Fruit fly (Drosophila melanogaster) whole organism, embryonic: Measurements from ENCODE around the gene cnc.

Experiments used
- Atf3 ChIP-seq: fragments of 200-800 bp; sonication (Bioruptor generic); optimal IDR thresholded peaks from 3 replicates; lab custom pipeline; 2016; ENCODE audit warnings: missing biosample characterization, missing genetic modification characterization
- Bteb2 ChIP-seq: fragments of 200-800 bp; sonication (Bioruptor generic); optimal IDR thresholded peaks from 2 replicates; lab custom pipeline; 2016; ENCODE audit warnings: missing biosample characterization, missing genetic modification characterization
- CG11456 ChIP-seq: fragments of 200-800 bp; sonication (Bioruptor generic); IDR thresholded peaks from 3 replicates; pipeline ENCODE4 v1.3.6; 2022; ENCODE audit warnings: missing biosample characterization, missing genetic modification characterization
- CG11560 ChIP-seq: fragments of 200-800 bp; sonication (Bioruptor generic); IDR thresholded peaks from 3 replicates; pipeline ENCODE4 v1.3.6; 2022; ENCODE audit warnings: missing biosample characterization, missing genetic modification characterization
- CG12236 ChIP-seq: fragments of 200-800 bp; sonication (Bioruptor generic); optimal IDR thresholded peaks from 2 replicates; lab custom pipeline; 2016; ENCODE audit warnings: missing biosample characterization, missing genetic modification characterization
- CG14441 ChIP-seq: fragments of 200-800 bp; sonication (Bioruptor generic); IDR thresholded peaks from 2 replicates; pipeline ENCODE4 v1.3.6; 2022; ENCODE audit warnings: missing biosample characterization, missing genetic modification characterization
- CG1792 ChIP-seq: fragments of 200-800 bp; sonication (Bioruptor generic); optimal IDR thresholded peaks from 2 replicates; lab custom pipeline; 2016; ENCODE audit warnings: missing biosample characterization, missing genetic modification characterization
- CG18599 ChIP-seq: fragments of 200-800 bp; sonication (Bioruptor generic); optimal IDR thresholded peaks from 3 replicates; lab custom pipeline; 2017; ENCODE audit warnings: missing biosample characterization, missing genetic modification characterization, mild to moderate bottlenecking, moderate library complexity, missing genetic modification reagents
- CG18764 ChIP-seq: fragments of 200-800 bp; sonication (Bioruptor generic); optimal IDR thresholded peaks from 3 replicates; lab custom pipeline; 2016; ENCODE audit warnings: missing biosample characterization, missing genetic modification characterization
- CG2120 ChIP-seq: fragments of 200-800 bp; sonication (Bioruptor generic); optimal IDR thresholded peaks from 3 replicates; lab custom pipeline; 2016; ENCODE audit warnings: missing biosample characterization, missing genetic modification characterization
- CG31365 ChIP-seq: fragments of 200-800 bp; sonication (Bioruptor generic); optimal IDR thresholded peaks from 2 replicates; lab custom pipeline; 2018; ENCODE audit warnings: missing biosample characterization, mild to moderate bottlenecking, missing genetic modification characterization
- CG3407 ChIP-seq: fragments of 200-800 bp; sonication (Bioruptor generic); optimal IDR thresholded peaks from 2 replicates; lab custom pipeline; 2018; ENCODE audit warnings: missing biosample characterization, mild to moderate bottlenecking, missing genetic modification characterization
- CG4730 ChIP-seq: fragments of 200-800 bp; sonication (Bioruptor generic); IDR thresholded peaks from 2 replicates; pipeline ENCODE4 v1.3.6; 2022; ENCODE audit warnings: missing biosample characterization, missing genetic modification characterization
- CG4820 ChIP-seq: fragments of 200-800 bp; sonication (Bioruptor generic); optimal IDR thresholded peaks from 3 replicates; lab custom pipeline; 2016; ENCODE audit warnings: missing biosample characterization, missing genetic modification characterization
- CG6654 ChIP-seq: fragments of 200-800 bp; sonication (Bioruptor generic); optimal IDR thresholded peaks from 2 replicates; lab custom pipeline; 2017; ENCODE audit warnings: missing biosample characterization, mild to moderate bottlenecking, missing genetic modification characterization
- CG6689 ChIP-seq: fragments of 200-800 bp; sonication (Bioruptor generic); IDR thresholded peaks from 2 replicates; pipeline ENCODE4 v1.3.6; 2022; ENCODE audit warnings: missing biosample characterization, missing genetic modification characterization
- CG7928 ChIP-seq: fragments of 200-800 bp; sonication (Bioruptor generic); optimal IDR thresholded peaks from 2 replicates; lab custom pipeline; 2017; ENCODE audit warnings: missing biosample characterization, mild to moderate bottlenecking, missing genetic modification characterization
- CG9215 ChIP-seq: fragments of 200-800 bp; sonication (Bioruptor generic); IDR thresholded peaks from 2 replicates; pipeline ENCODE4 v1.3.6; 2022; ENCODE audit warnings: missing biosample characterization, missing genetic modification characterization
- CG9797 ChIP-seq: fragments of 200-800 bp; sonication (Bioruptor generic); optimal IDR thresholded peaks from 3 replicates; lab custom pipeline; 2018; ENCODE audit warnings: missing biosample characterization, mild to moderate bottlenecking, missing genetic modification characterization
- CHES-1-like ChIP-seq: fragments of 200-800 bp; sonication (Bioruptor generic); optimal IDR thresholded peaks from 2 replicates; lab custom pipeline; 2016; ENCODE audit warnings: missing biosample characterization, missing genetic modification characterization
- Dad ChIP-seq: fragments of 200-800 bp; sonication (Bioruptor generic); optimal IDR thresholded peaks from 3 replicates; lab custom pipeline; 2016; ENCODE audit warnings: missing biosample characterization, missing genetic modification characterization
- Dref ChIP-seq: fragments of 200-800 bp; sonication (Bioruptor generic); IDR thresholded peaks from 2 replicates; pipeline ENCODE4 v1.3.6; 2022; ENCODE audit warnings: missing biosample characterization, missing genetic modification characterization
- E2f2 ChIP-seq: fragments of 200-800 bp; sonication (Bioruptor generic); IDR thresholded peaks from 2 replicates; pipeline ENCODE4 v1.3.6; 2022; ENCODE audit warnings: missing biosample characterization, missing genetic modification characterization
- HLH54F ChIP-seq: fragments of 200-800 bp; sonication (Bioruptor generic); optimal IDR thresholded peaks from 3 replicates; lab custom pipeline; 2016; ENCODE audit warnings: missing biosample characterization, missing genetic modification characterization
- Hey ChIP-seq: fragments of 200-800 bp; sonication (Bioruptor generic); optimal IDR thresholded peaks from 3 replicates; lab custom pipeline; 2018; ENCODE audit warnings: missing biosample characterization, mild to moderate bottlenecking, missing genetic modification characterization
- Hr78 ChIP-seq, 2 experiments: fragments of 200-800 bp in 1 of 2; fragments of >200 bp in 1 of 2; sonication (Bioruptor generic) in 1 of 2; optimal IDR thresholded peaks; 2 replicates each; lab custom pipeline; 2017 to 2019; ENCODE audit warnings: missing biosample characterization in 2 of 2, missing genetic modification characterization in 2 of 2, mild to moderate bottlenecking in 1 of 2, moderate library complexity in 1 of 2
- Mad ChIP-seq: fragments of 200-800 bp; sonication (Bioruptor generic); optimal IDR thresholded peaks from 2 replicates; lab custom pipeline; 2016; ENCODE audit warnings: missing biosample characterization, missing genetic modification characterization
- NFAT ChIP-seq: fragments of 200-800 bp; sonication (Bioruptor generic); IDR thresholded peaks from 2 replicates; pipeline ENCODE4 v1.3.6; 2022; ENCODE audit warnings: missing biosample characterization, missing genetic modification characterization
- Nf-YA ChIP-seq: fragments of 200-800 bp; sonication (Bioruptor generic); IDR thresholded peaks from 2 replicates; pipeline ENCODE4 v1.3.6; 2022; ENCODE audit warnings: missing biosample characterization, missing genetic modification characterization
- Ravus ChIP-seq: fragments of 200-800 bp; sonication (Bioruptor generic); IDR thresholded peaks from 2 replicates; pipeline ENCODE4 v1.3.6; 2022; ENCODE audit warnings: missing biosample characterization, missing genetic modification characterization
- Rx ChIP-seq: fragments of 200-800 bp; sonication (Bioruptor generic); IDR thresholded peaks from 2 replicates; pipeline ENCODE4 v1.3.6; 2022; ENCODE audit warnings: missing biosample characterization, missing genetic modification characterization
- Sin3A ChIP-seq: fragments of >200 bp; optimal IDR thresholded peaks from 2 replicates; lab custom pipeline; 2018
- Ssrp ChIP-seq: fragments of 200-800 bp; sonication (Bioruptor generic); optimal IDR thresholded peaks from 2 replicates; lab custom pipeline; 2018; ENCODE audit warnings: missing biosample characterization, mild to moderate bottlenecking, missing genetic modification characterization, moderate library complexity
- TFAM ChIP-seq: fragments of 200-800 bp; sonication (Bioruptor generic); optimal IDR thresholded peaks from 2 replicates; lab custom pipeline; 2017; ENCODE audit warnings: missing biosample characterization, missing genetic modification characterization, inconsistent platforms
- chif ChIP-seq, 2 experiments: fragments of 200-800 bp; sonication (Bioruptor generic); optimal IDR thresholded peaks; 3 replicates each; lab custom pipeline; 2016; ENCODE audit warnings: missing biosample characterization in 2 of 2, missing genetic modification characterization in 2 of 2
- crp ChIP-seq, 2 experiments: fragments of 200-800 bp; sonication (Bioruptor generic); optimal IDR thresholded peaks; 2 replicates in 1 of 2; 3 replicates in 1 of 2; lab custom pipeline; 2017; ENCODE audit warnings: missing biosample characterization in 2 of 2, missing genetic modification characterization in 2 of 2, mild to moderate bottlenecking in 1 of 2, moderate library complexity in 1 of 2
- dati ChIP-seq: fragments of 200-800 bp; sonication (Bioruptor generic); IDR thresholded peaks from 2 replicates; pipeline ENCODE4 v1.3.6; 2022; ENCODE audit warnings: missing biosample characterization, missing genetic modification characterization
- gfzf ChIP-seq: fragments of 200-800 bp; sonication (Bioruptor generic); optimal IDR thresholded peaks from 2 replicates; lab custom pipeline; 2016; ENCODE audit warnings: missing biosample characterization, mild to moderate bottlenecking, missing genetic modification characterization, moderate library complexity
- hkb ChIP-seq, 2 experiments: fragments of 200-800 bp in 1 of 2; fragments of >200 bp in 1 of 2; sonication (Bioruptor generic) in 1 of 2; IDR thresholded peaks in 1 of 2; optimal IDR thresholded peaks in 1 of 2; 2 replicates each; pipeline versions ENCODE4 v1.3.6 to Lab custom; 2017 to 2022; ENCODE audit warnings: missing biosample characterization in 1 of 2, missing genetic modification characterization in 1 of 2
- hth ChIP-seq: fragments of >200 bp; optimal IDR thresholded peaks from 2 replicates; lab custom pipeline; 2017; ENCODE audit warnings: inconsistent platforms
- kay ChIP-seq: fragments of 200-800 bp; sonication (Bioruptor generic); optimal IDR thresholded peaks from 2 replicates; lab custom pipeline; 2016; ENCODE audit warnings: missing biosample characterization, missing genetic modification characterization
- peb ChIP-seq: fragments of 200-800 bp; sonication (Bioruptor generic); IDR thresholded peaks from 2 replicates; pipeline ENCODE4 v1.3.6; 2022; ENCODE audit warnings: missing biosample characterization, missing genetic modification characterization
- ranshi ChIP-seq: fragments of 200-800 bp; sonication (Bioruptor generic); IDR thresholded peaks from 2 replicates; pipeline ENCODE4 v1.3.6; 2022; ENCODE audit warnings: missing biosample characterization, missing genetic modification characterization
- schlank ChIP-seq: fragments of 200-800 bp; sonication (Bioruptor generic); optimal IDR thresholded peaks from 2 replicates; lab custom pipeline; 2018; ENCODE audit warnings: missing biosample characterization, mild to moderate bottlenecking, missing genetic modification characterization
- so ChIP-seq: fragments of 200-800 bp; sonication (Bioruptor generic); IDR thresholded peaks from 3 replicates; pipeline ENCODE4 v1.3.6; 2022; ENCODE audit warnings: missing biosample characterization, missing genetic modification characterization
- sr ChIP-seq: fragments of 200-800 bp; sonication (Bioruptor generic); IDR thresholded peaks from 3 replicates; pipeline ENCODE4 v1.3.6; 2022; ENCODE audit warnings: missing biosample characterization, missing genetic modification characterization
- stwl ChIP-seq: fragments of 200-800 bp; sonication (Bioruptor generic); optimal IDR thresholded peaks from 3 replicates; lab custom pipeline; 2018; ENCODE audit warnings: missing biosample characterization, mild to moderate bottlenecking, missing genetic modification characterization, moderate library complexity
- tap ChIP-seq: fragments of 200-800 bp; optimal IDR thresholded peaks from 3 replicates; lab custom pipeline; 2019; ENCODE audit warnings: missing biosample characterization, mild to moderate bottlenecking, missing genetic modification characterization, moderate library complexity
- tio ChIP-seq: fragments of 200-800 bp; sonication (Bioruptor generic); optimal IDR thresholded peaks from 2 replicates; lab custom pipeline; 2017; ENCODE audit warnings: missing biosample characterization, missing genetic modification characterization, inconsistent platforms
- trh ChIP-seq: fragments of 200-800 bp; sonication (Bioruptor generic); optimal IDR thresholded peaks from 2 replicates; lab custom pipeline; 2016; ENCODE audit warnings: missing biosample characterization, missing genetic modification characterization
- tup ChIP-seq: fragments of 200-800 bp; sonication (Bioruptor generic); optimal IDR thresholded peaks from 2 replicates; lab custom pipeline; 2016; ENCODE audit warnings: missing biosample characterization, mild to moderate bottlenecking, missing genetic modification characterization, moderate library complexity
- tx ChIP-seq: fragments of 200-800 bp; sonication (Bioruptor generic); optimal IDR thresholded peaks from 2 replicates; lab custom pipeline; 2016; ENCODE audit warnings: missing biosample characterization, missing genetic modification characterization

The cnc gene

dm6 chr3R:23175376-23175775 is 51.1 kb downstream of the cnc start (continued):
- TF ChIP-seq hkb (optimal IDR thresholded peaks at IDR 0.05; lab: Kevin White, UChicago) = no peak
- TF ChIP-seq hkb (GFP tag; IDR thresholded peaks at IDR 0.05; lab: Robert Waterston, UW) = peak; percentile 94
- no peak for TF ChIP-seq hth (lab: Kevin White, UChicago)
- TF ChIP-seq stwl = peak; percentile 62
- TF ChIP-seq so (GFP tag; lab: Robert Waterston, UW) = peak; percentile 88
- TF ChIP-seq CG11560 (tag; lab: Robert Waterston, UW) = peak; percentile 73; the same call in 2 of the 3 replicates
- TF ChIP-seq tup = peak; percentile 17
- TF ChIP-seq CG11456 (GFP tag; lab: Robert Waterston, UW) = peak; percentile 88
- peak; percentile 68 for TF ChIP-seq CG31365
- no peak for TF ChIP-seq CG9797 (GFP tag; lab: Kevin White, UChicago)
- peak; percentile 76 for TF ChIP-seq Mad
- TF ChIP-seq tap (tag; lab: Kevin White, UChicago) = peak; percentile 95
- TF ChIP-seq Hr78 (GFP tag; optimal IDR thresholded peaks at IDR 0.05; lab: Kevin White, UChicago) = peak in 1 of 2 experiments; percentile 73
- TF ChIP-seq gfzf (GFP tag; lab: Kevin White, UChicago) = no peak
- no peak for TF ChIP-seq Sin3A
- TF ChIP-seq Atf3 (GFP tag; lab: Kevin White, UChicago) = peak; percentile 85
- TF ChIP-seq CG12236 (GFP tag; lab: Kevin White, UChicago) = peak; percentile 87
- TF ChIP-seq CG4820 = peak; percentile 93
- no peak for TF ChIP-seq Hey (tag; lab: Kevin White, UChicago)
- peak; percentile 82 for TF ChIP-seq tio
- TF ChIP-seq CG3407 = peak; percentile 87
- peak; percentile 89 for TF ChIP-seq CG6689 (GFP tag; lab: Robert Waterston, UW)
- TF ChIP-seq CG18764 (GFP tag; lab: Kevin White, UChicago) = peak; percentile 88
- TF ChIP-seq Dref (GFP tag; lab: Robert Waterston, UW) = no peak
- peak; percentile 83 for TF ChIP-seq kay (GFP tag; lab: Kevin White, UChicago)
- peak; percentile 76 for TF ChIP-seq Rx (GFP tag; lab: Robert Waterston, UW)
- TF ChIP-seq Ssrp = peak; percentile 93
- TF ChIP-seq E2f2 = peak; percentile 68; the same call in 1 of the 2 replicates
- peak; percentile 61 for TF ChIP-seq TFAM (GFP tag; lab: Kevin White, UChicago)
- peak; percentile 19 for TF ChIP-seq CG7928
- peak; percentile 83 for TF ChIP-seq CHES-1-like
- peak; percentile 68 for TF ChIP-seq CG9215
- TF ChIP-seq Ravus (GFP tag; lab: Robert Waterston, UW) = peak; percentile 74
- peak; percentile 65 for TF ChIP-seq trh (GFP tag; lab: Kevin White, UChicago)
- peak; percentile 91 for TF ChIP-seq Nf-YA (GFP tag; lab: Robert Waterston, UW)
- peak; percentile 87 for TF ChIP-seq CG4730 (GFP tag; lab: Robert Waterston, UW)
- peak; percentile 88 for TF ChIP-seq CG14441 (GFP tag; lab: Robert Waterston, UW)
- peak; percentile 66 for TF ChIP-seq sr (GFP tag; lab: Robert Waterston, UW)
- TF ChIP-seq tx (GFP tag; lab: Kevin White, UChicago) = peak; percentile 72
- peak; percentile 92 for TF ChIP-seq ranshi
- TF ChIP-seq CG2120 (GFP tag; lab: Kevin White, UChicago) = peak; percentile 84
- peak; percentile 74 for TF ChIP-seq Dad (GFP tag; lab: Kevin White, UChicago)
- TF ChIP-seq schlank (tag; lab: Kevin White, UChicago) = no peak
- peak; percentile 81 for TF ChIP-seq peb (GFP tag; lab: Robert Waterston, UW)
- peak; percentile 94 for TF ChIP-seq chif (GFP tag; optimal IDR thresholded peaks at IDR 0.05; lab: Kevin White, UChicago)
- peak; percentile 75 for TF ChIP-seq HLH54F (GFP tag; lab: Kevin White, UChicago)
- peak; percentile 83 for TF ChIP-seq dati (GFP tag; lab: Robert Waterston, UW)
- TF ChIP-seq NFAT = peak; percentile 51; the same call in 1 of the 2 replicates
- peak; percentile 80 for TF ChIP-seq CG18599 (GFP tag; lab: Kevin White, UChicago)
- peak; percentile 75 for TF ChIP-seq CG6654 (GFP tag; lab: Kevin White, UChicago)
- TF ChIP-seq CG1792 (GFP tag; lab: Kevin White, UChicago) = peak; percentile 83
- peak; percentile 73 for TF ChIP-seq Bteb2 (GFP tag; lab: Kevin White, UChicago)
- TF ChIP-seq crp (GFP tag; optimal IDR thresholded peaks at IDR 0.05; lab: Kevin White, UChicago) = peak in 1 of 2 experiments; percentile 50
